Worm (Caenorhabditis elegans) whole organism, L1 larva: ENCODE measurements around the gene bath-21.

ENCODE experiments used
- fkh-10 ChIP-seq: sonication (generic microtip); optimal IDR thresholded peaks from 2 replicates; lab custom pipeline; 2017; ENCODE audit warnings: missing biosample characterization, missing genetic modification reagents, missing genetic modification characterization
- lsy-2 ChIP-seq, 2 experiments: fragments of 150-350 bp; optimal IDR thresholded peaks; 2 replicates each; lab custom pipeline; 2014; ENCODE audit warnings: missing biosample characterization in 2 of 2, missing genetic modification characterization in 2 of 2
- nhr-71 ChIP-seq: sonication (generic microtip); optimal IDR thresholded peaks from 2 replicates; lab custom pipeline; 2016; ENCODE audit warnings: mild to moderate bottlenecking, missing genetic modification characterization, moderate library complexity, missing compliant biosample characterization
- unc-62 ChIP-seq: fragments of 150-350 bp; optimal IDR thresholded peaks from 2 replicates; lab custom pipeline; 2014; ENCODE audit warnings: missing biosample characterization, missing genetic modification reagents, missing genetic modification characterization
- zag-1 ChIP-seq: fragments of 150-350 bp; optimal IDR thresholded peaks from 2 replicates; lab custom pipeline; 2014; ENCODE audit warnings: missing biosample characterization, missing genetic modification characterization

- TF ChIP-seq unc-62 (GFP tag; lab: Kevin White, UChicago) (no peak), nhr-71 (tag; lab: Kevin White, UChicago) (no peak), lsy-2 (tag; optimal IDR thresholded peaks at IDR 0.05; lab: Kevin White, UChicago) (no peak), fkh-10 (no peak), zag-1 (tag; lab: Kevin White, UChicago) (no peak)
Observed at ce11 chrII:2039288-2039687, 12.9 kb upstream of the bath-21 start, which contains the start of gene bath-19.
